Worm (Caenorhabditis elegans): ENCODE results near the gene cyp-13A2.

DNA sequence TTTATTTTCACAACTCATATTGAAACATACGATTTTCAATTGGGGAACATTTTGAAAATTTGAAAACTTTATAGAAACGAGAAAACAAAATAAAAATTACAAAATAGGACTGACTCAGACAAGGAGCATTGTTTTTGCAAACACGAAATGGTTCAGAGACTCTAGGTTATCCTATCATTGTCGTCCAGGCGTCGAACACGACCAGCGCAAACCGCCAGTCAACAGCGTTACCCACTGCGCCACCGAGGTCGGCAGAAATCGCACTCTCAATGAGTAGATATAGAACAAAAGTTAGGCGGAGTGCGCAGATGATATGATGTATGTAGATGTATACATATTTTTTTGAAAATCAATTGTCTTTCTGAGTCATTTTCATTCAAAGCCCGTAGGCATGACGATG lies 12.8 kb downstream of the cyp-13A2 start:
- TF ChIP-seq nhr-12 (tag; optimal IDR thresholded peaks at IDR 0.05) (no peak), mab-5 (tag; optimal IDR thresholded peaks at IDR 0.05) (no peak), unc-120 (tag; optimal IDR thresholded peaks at IDR 0.05; ENCODE audit: poor library complexity, severe bottlenecking) (peak; percentile 58), cnd-1 (tag; optimal IDR thresholded peaks at IDR 0.05) (peak; percentile 90), ces-1 (GFP tag; optimal IDR thresholded peaks at IDR 0.05) (no peak), mep-1 (tag; optimal IDR thresholded peaks at IDR 0.05) (no peak), elt-1 (tag; optimal IDR thresholded peaks at IDR 0.05; ENCODE audit: borderline replicate concordance, insufficient read depth) (peak; percentile 69), unc-39 (tag; optimal IDR thresholded peaks at IDR 0.05) (no peak), unc-62 (GFP tag; optimal IDR thresholded peaks at IDR 0.05) (no peak)

Measured in whole organism, mixed stage, embryonic.